Fruit fly (Drosophila melanogaster) whole organism, embryonic: Measurements from ENCODE around the gene Bet3.

Experiments used
- Adf1 ChIP-seq: fragments of 200-800 bp; sonication (Bioruptor generic); IDR thresholded peaks from 2 replicates; pipeline ENCODE4 v1.3.6; 2022; ENCODE audit warnings: missing biosample characterization, missing genetic modification characterization
- Atf-2 ChIP-seq: fragments of 200-800 bp; sonication (Bioruptor generic); optimal IDR thresholded peaks from 2 replicates; lab custom pipeline; 2016; ENCODE audit warnings: missing biosample characterization, missing genetic modification characterization
- B-H2 ChIP-seq: fragments of 200-800 bp; sonication (Bioruptor generic); optimal IDR thresholded peaks from 2 replicates; lab custom pipeline; 2018; ENCODE audit warnings: missing biosample characterization, mild to moderate bottlenecking, missing genetic modification characterization
- Bdp1 ChIP-seq: fragments of 200-800 bp; sonication (Bioruptor generic); optimal IDR thresholded peaks from 3 replicates; lab custom pipeline; 2016; ENCODE audit warnings: missing biosample characterization, missing genetic modification characterization
- Bteb2 ChIP-seq: fragments of 200-800 bp; sonication (Bioruptor generic); optimal IDR thresholded peaks from 2 replicates; lab custom pipeline; 2016; ENCODE audit warnings: missing biosample characterization, missing genetic modification characterization
- CG10543 ChIP-seq: fragments of 200-800 bp; sonication (Bioruptor generic); optimal IDR thresholded peaks from 3 replicates; lab custom pipeline; 2017; ENCODE audit warnings: missing biosample characterization, mild to moderate bottlenecking, missing genetic modification characterization, moderate library complexity
- CG15601 ChIP-seq: fragments of 200-800 bp; sonication (Bioruptor generic); optimal IDR thresholded peaks from 3 replicates; lab custom pipeline; 2019; ENCODE audit warnings: missing biosample characterization, mild to moderate bottlenecking, missing genetic modification characterization, moderate library complexity
- CG18764 ChIP-seq: fragments of 200-800 bp; sonication (Bioruptor generic); optimal IDR thresholded peaks from 3 replicates; lab custom pipeline; 2016; ENCODE audit warnings: missing biosample characterization, missing genetic modification characterization
- CG2202 ChIP-seq: fragments of 200-800 bp; sonication (Bioruptor generic); optimal IDR thresholded peaks from 2 replicates; lab custom pipeline; 2018; ENCODE audit warnings: missing biosample characterization, mild to moderate bottlenecking, missing genetic modification characterization
- CG2678 ChIP-seq: fragments of 200-800 bp; sonication (Bioruptor generic); optimal IDR thresholded peaks from 3 replicates; lab custom pipeline; 2019; ENCODE audit warnings: missing biosample characterization, mild to moderate bottlenecking, missing genetic modification characterization, moderate library complexity
- CG30431 ChIP-seq: fragments of 200-800 bp; sonication (Bioruptor generic); optimal IDR thresholded peaks from 2 replicates; lab custom pipeline; 2017; ENCODE audit warnings: missing biosample characterization, missing genetic modification characterization
- CG31441 ChIP-seq: fragments of 200-800 bp; sonication (Bioruptor generic); IDR thresholded peaks from 2 replicates; pipeline ENCODE4 v1.3.6; 2022; ENCODE audit warnings: missing biosample characterization, missing genetic modification characterization
- CG6272 ChIP-seq: fragments of 200-800 bp; sonication (Bioruptor generic); IDR thresholded peaks from 2 replicates; pipeline ENCODE4 v1.3.6; 2022; ENCODE audit warnings: missing biosample characterization, missing genetic modification characterization
- CG7987 ChIP-seq: fragments of 200-800 bp; sonication (Bioruptor generic); optimal IDR thresholded peaks from 2 replicates; lab custom pipeline; 2018; ENCODE audit warnings: missing biosample characterization, mild to moderate bottlenecking, missing genetic modification characterization, moderate library complexity
- CG9797 ChIP-seq: fragments of 200-800 bp; sonication (Bioruptor generic); optimal IDR thresholded peaks from 3 replicates; lab custom pipeline; 2018; ENCODE audit warnings: missing biosample characterization, mild to moderate bottlenecking, missing genetic modification characterization
- CTCF ChIP-seq: fragments of 200-800 bp; sonication (Bioruptor generic); optimal IDR thresholded peaks from 2 replicates; lab custom pipeline; 2017; ENCODE audit warnings: missing biosample characterization, mild to moderate bottlenecking, missing genetic modification characterization, moderate library complexity
- CoRest ChIP-seq: fragments of 200-800 bp; sonication (Bioruptor generic); optimal IDR thresholded peaks from 3 replicates; lab custom pipeline; 2018; ENCODE audit warnings: missing biosample characterization, mild to moderate bottlenecking, missing genetic modification characterization, moderate library complexity
- Dbx ChIP-seq: fragments of 200-800 bp; sonication (Bioruptor generic); IDR thresholded peaks from 3 replicates; pipeline ENCODE4 v1.3.6; 2022; ENCODE audit warnings: missing biosample characterization, missing genetic modification characterization
- Doc3 ChIP-seq: fragments of 200-800 bp; sonication (Bioruptor generic); IDR thresholded peaks from 3 replicates; pipeline ENCODE4 v1.3.6; 2022; ENCODE audit warnings: missing biosample characterization, missing genetic modification characterization; ENCODE audit not compliant: partially characterized antibody
- E2f1 ChIP-seq: fragments of 200-800 bp; sonication (Bioruptor generic); IDR thresholded peaks from 2 replicates; pipeline ENCODE4 v1.3.6; 2022; ENCODE audit warnings: missing biosample characterization, missing genetic modification characterization
- Ets97D ChIP-seq: fragments of 200-800 bp; sonication (Bioruptor generic); optimal IDR thresholded peaks from 3 replicates; lab custom pipeline; 2016; ENCODE audit warnings: missing biosample characterization, missing genetic modification characterization
- Fer1 ChIP-seq: fragments of 200-800 bp; sonication (Bioruptor generic); optimal IDR thresholded peaks from 2 replicates; lab custom pipeline; 2017; ENCODE audit warnings: missing biosample characterization, mild to moderate bottlenecking, missing genetic modification characterization
- H15 ChIP-seq: fragments of 200-800 bp; sonication (Bioruptor generic); IDR thresholded peaks from 3 replicates; pipeline ENCODE4 v1.3.6; 2022; ENCODE audit warnings: missing biosample characterization, missing genetic modification characterization
- Hey ChIP-seq: fragments of 200-800 bp; sonication (Bioruptor generic); optimal IDR thresholded peaks from 3 replicates; lab custom pipeline; 2018; ENCODE audit warnings: missing biosample characterization, mild to moderate bottlenecking, missing genetic modification characterization
- HmgZ ChIP-seq: fragments of 200-800 bp; sonication (Bioruptor generic); optimal IDR thresholded peaks from 2 replicates; lab custom pipeline; 2018; ENCODE audit warnings: missing biosample characterization, mild to moderate bottlenecking, missing genetic modification characterization
- Hr3 ChIP-seq: fragments of 200-800 bp; sonication (Bioruptor generic); optimal IDR thresholded peaks from 3 replicates; lab custom pipeline; 2016; ENCODE audit warnings: missing biosample characterization, missing genetic modification characterization
- Hr39 ChIP-seq: fragments of >200 bp; optimal IDR thresholded peaks from 2 replicates; lab custom pipeline; 2017
- Mes4 ChIP-seq: fragments of 200-800 bp; sonication (Bioruptor generic); optimal IDR thresholded peaks from 2 replicates; lab custom pipeline; 2016; ENCODE audit warnings: missing biosample characterization, missing genetic modification characterization
- NFAT ChIP-seq: fragments of 200-800 bp; sonication (Bioruptor generic); IDR thresholded peaks from 2 replicates; pipeline ENCODE4 v1.3.6; 2022; ENCODE audit warnings: missing biosample characterization, missing genetic modification characterization
- NK7.1 ChIP-seq: fragments of 200-800 bp; sonication (Bioruptor generic); optimal IDR thresholded peaks from 3 replicates; lab custom pipeline; 2016; ENCODE audit warnings: missing biosample characterization, missing genetic modification characterization
- Neu2 ChIP-seq: fragments of 200-800 bp; sonication (Bioruptor generic); optimal IDR thresholded peaks from 3 replicates; lab custom pipeline; 2016; ENCODE audit warnings: missing biosample characterization, missing genetic modification characterization, borderline replicate concordance
- Nf-YB ChIP-seq: fragments of 200-800 bp; sonication (Bioruptor generic); optimal IDR thresholded peaks from 3 replicates; lab custom pipeline; 2019; ENCODE audit warnings: missing biosample characterization, mild to moderate bottlenecking, missing genetic modification characterization, moderate library complexity
- NfI ChIP-seq: fragments of 200-800 bp; sonication (Bioruptor generic); optimal IDR thresholded peaks from 3 replicates; lab custom pipeline; 2018; ENCODE audit warnings: missing biosample characterization, mild to moderate bottlenecking, missing genetic modification characterization, moderate library complexity
- Rx ChIP-seq: fragments of 200-800 bp; sonication (Bioruptor generic); IDR thresholded peaks from 2 replicates; pipeline ENCODE4 v1.3.6; 2022; ENCODE audit warnings: missing biosample characterization, missing genetic modification characterization
- Sox102F ChIP-seq: fragments of 200-800 bp; sonication (Bioruptor generic); optimal IDR thresholded peaks from 2 replicates; lab custom pipeline; 2018; ENCODE audit warnings: missing biosample characterization, mild to moderate bottlenecking, missing genetic modification characterization, moderate library complexity
- Spps ChIP-seq: fragments of 200-800 bp; sonication (Bioruptor generic); optimal IDR thresholded peaks from 2 replicates; lab custom pipeline; 2018; ENCODE audit warnings: missing biosample characterization, mild to moderate bottlenecking, missing genetic modification characterization
- al ChIP-seq: fragments of 200-800 bp; sonication (Bioruptor generic); IDR thresholded peaks from 2 replicates; pipeline ENCODE4 v1.3.6; 2022; ENCODE audit warnings: missing biosample characterization, missing genetic modification characterization
- bsh ChIP-seq, 2 experiments: fragments of 200-800 bp; sonication (Bioruptor generic); optimal IDR thresholded peaks; 2 replicates each; lab custom pipeline; 2017 to 2018; ENCODE audit warnings: mild to moderate bottlenecking in 2 of 2, missing biosample characterization in 2 of 2, missing genetic modification characterization in 2 of 2, moderate library complexity in 1 of 2
- cas ChIP-seq: fragments of 200-800 bp; sonication (Bioruptor generic); IDR thresholded peaks from 2 replicates; pipeline ENCODE4 v1.3.6; 2022; ENCODE audit warnings: missing biosample characterization, missing genetic modification characterization
- caup ChIP-seq: fragments of 200-800 bp; sonication (Bioruptor generic); optimal IDR thresholded peaks from 3 replicates; lab custom pipeline; 2017; ENCODE audit warnings: missing biosample characterization, mild to moderate bottlenecking, missing genetic modification characterization, moderate library complexity; ENCODE audit not compliant: severe bottlenecking
- corto ChIP-seq: fragments of 200-800 bp; sonication (Bioruptor generic); optimal IDR thresholded peaks from 2 replicates; lab custom pipeline; 2016; ENCODE audit warnings: missing biosample characterization, mild to moderate bottlenecking, missing genetic modification characterization, moderate library complexity
- dan ChIP-seq: fragments of 200-800 bp; sonication (Bioruptor generic); IDR thresholded peaks from 2 replicates; pipeline ENCODE4 v1.3.6; 2022; ENCODE audit warnings: missing biosample characterization, missing genetic modification characterization
- dysf ChIP-seq: fragments of 200-800 bp; sonication (Bioruptor generic); IDR thresholded peaks from 3 replicates; pipeline ENCODE4 v1.3.6; 2022; ENCODE audit warnings: missing biosample characterization, missing genetic modification characterization
- exex ChIP-seq: fragments of 200-800 bp; sonication (Bioruptor generic); optimal IDR thresholded peaks from 4 replicates; lab custom pipeline; 2018; ENCODE audit warnings: missing biosample characterization, mild to moderate bottlenecking, missing genetic modification characterization, moderate library complexity
- grau ChIP-seq: fragments of 200-800 bp; optimal IDR thresholded peaks from 3 replicates; lab custom pipeline; 2019; ENCODE audit warnings: missing biosample characterization, mild to moderate bottlenecking, missing genetic modification characterization, moderate library complexity
- gt ChIP-seq: fragments of 200-800 bp; sonication (Bioruptor generic); IDR thresholded peaks from 2 replicates; pipeline ENCODE4 v1.3.6; 2022; ENCODE audit warnings: missing biosample characterization, missing genetic modification characterization
- insv ChIP-seq, 2 experiments: fragments of 200-800 bp; sonication (Bioruptor generic); optimal IDR thresholded peaks; 3 replicates each; lab custom pipeline; 2016 to 2018; ENCODE audit warnings: missing biosample characterization in 2 of 2, missing genetic modification characterization in 2 of 2
- schlank ChIP-seq: fragments of 200-800 bp; sonication (Bioruptor generic); optimal IDR thresholded peaks from 2 replicates; lab custom pipeline; 2018; ENCODE audit warnings: missing biosample characterization, mild to moderate bottlenecking, missing genetic modification characterization
- sqz ChIP-seq: fragments of 200-800 bp; sonication (Bioruptor generic); optimal IDR thresholded peaks from 3 replicates; lab custom pipeline; 2018; ENCODE audit warnings: missing biosample characterization, mild to moderate bottlenecking, missing genetic modification characterization
- stc ChIP-seq: fragments of 200-800 bp; sonication (Bioruptor generic); IDR thresholded peaks from 2 replicates; pipeline ENCODE4 v1.3.6; 2022; ENCODE audit warnings: missing biosample characterization, missing genetic modification characterization
- tio ChIP-seq: fragments of 200-800 bp; sonication (Bioruptor generic); optimal IDR thresholded peaks from 2 replicates; lab custom pipeline; 2017; ENCODE audit warnings: missing biosample characterization, missing genetic modification characterization, inconsistent platforms

The Bet3 gene

dm6 chr3L:9435831-9436230 lies 6.2 kb downstream of the Bet3 start (continued):
- TF ChIP-seq Adf1 (GFP tag; lab: Robert Waterston, UW): no peak
- no peak for TF ChIP-seq NK7.1 (GFP tag; lab: Kevin White, UChicago)
- TF ChIP-seq HmgZ (tag; lab: Kevin White, UChicago): peak; percentile 13
- peak; percentile 57 for TF ChIP-seq Hey (tag; lab: Kevin White, UChicago)
- TF ChIP-seq CG10543 (GFP tag; lab: Kevin White, UChicago): peak; percentile 17
- no peak for TF ChIP-seq CG18764 (GFP tag; lab: Kevin White, UChicago)
- no peak for TF ChIP-seq Fer1 (GFP tag; lab: Kevin White, UChicago)
- TF ChIP-seq insv (GFP tag; optimal IDR thresholded peaks at IDR 0.05; lab: Kevin White, UChicago): no peak

DNA sequence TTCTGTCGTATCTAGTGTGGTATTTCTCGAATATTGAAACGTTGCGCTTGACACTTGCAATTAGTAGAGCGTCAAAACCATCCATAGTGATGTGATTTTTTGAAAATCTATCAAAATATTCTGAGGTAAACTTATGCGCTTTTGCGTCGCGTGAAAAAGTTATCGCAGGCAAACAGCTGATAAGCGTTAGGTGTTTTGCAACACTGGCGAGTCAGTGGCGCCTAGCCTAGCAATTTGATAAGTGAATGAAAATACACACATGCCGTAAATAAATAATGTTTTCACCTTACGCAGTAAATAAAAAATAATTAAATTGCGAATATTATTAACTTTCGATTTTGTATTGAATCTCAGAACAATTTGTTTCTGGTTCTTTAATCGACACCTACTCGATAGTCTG lies 6.8 kb downstream of the Bet3 start, which contains the start of gene CG42526:
Gene CG42526 (minus strand): TSS at position 85 of the 400 bp plus-strand sequence.
- no peak for TF ChIP-seq CG31441
- no peak for TF ChIP-seq CG2678 (tag; lab: Kevin White, UChicago)
- peak; percentile 27 for TF ChIP-seq Mes4
- TF ChIP-seq sqz (GFP tag; lab: Kevin White, UChicago): no peak
- peak; percentile 39 for TF ChIP-seq caup (GFP tag; lab: Kevin White, UChicago)
- TF ChIP-seq NfI (GFP tag; lab: Kevin White, UChicago): peak; percentile 31
- no peak for TF ChIP-seq CG15601 (tag; lab: Kevin White, UChicago)
- TF ChIP-seq CTCF (GFP tag; lab: Kevin White, UChicago): peak; percentile 59
- peak; percentile 24 for TF ChIP-seq Bdp1 (GFP tag; lab: Kevin White, UChicago)
- TF ChIP-seq CG7987 (GFP tag; lab: Kevin White, UChicago): no peak
- peak; percentile 61 for TF ChIP-seq Doc3 (GFP tag; lab: Robert Waterston, UW)
- TF ChIP-seq bsh (GFP tag; optimal IDR thresholded peaks at IDR 0.05; lab: Kevin White, UChicago): peak in 1 of 2 experiments; percentile 28
- TF ChIP-seq dan (GFP tag; lab: Robert Waterston, UW): no peak
- TF ChIP-seq CoRest (tag; lab: Kevin White, UChicago): peak; percentile 35
- TF ChIP-seq exex (tag; lab: Kevin White, UChicago): no peak
- TF ChIP-seq dysf (GFP tag; lab: Robert Waterston, UW): no peak
- TF ChIP-seq H15: no peak
- peak; percentile 30 for TF ChIP-seq Sox102F
- TF ChIP-seq Spps: no peak
- TF ChIP-seq Hr3: no peak
- no peak for TF ChIP-seq gt (GFP tag; lab: Robert Waterston, UW)
- no peak for TF ChIP-seq schlank (tag; lab: Kevin White, UChicago)
- peak; percentile 34 for TF ChIP-seq Ets97D
- TF ChIP-seq Bteb2 (GFP tag; lab: Kevin White, UChicago): no peak
- TF ChIP-seq corto (GFP tag; lab: Kevin White, UChicago): no peak
- TF ChIP-seq tio (GFP tag; lab: Kevin White, UChicago): no peak
- TF ChIP-seq Atf-2 (GFP tag; lab: Kevin White, UChicago): peak; percentile 22
- no peak for TF ChIP-seq stc (GFP tag; lab: Robert Waterston, UW)
- no peak for TF ChIP-seq CG2202 (tag; lab: Kevin White, UChicago)
- TF ChIP-seq grau (tag; lab: Kevin White, UChicago): peak; percentile 53
- TF ChIP-seq CG30431 (GFP tag; lab: Kevin White, UChicago): no peak
- peak; percentile 22; the same call in 1 of the 2 replicates for TF ChIP-seq NFAT (GFP tag; lab: Robert Waterston, UW)
- no peak for TF ChIP-seq Rx (GFP tag; lab: Robert Waterston, UW)
- TF ChIP-seq CG6272 (GFP tag; lab: Robert Waterston, UW): no peak
- TF ChIP-seq B-H2: peak; percentile 19
- no peak for TF ChIP-seq cas (GFP tag; lab: Robert Waterston, UW)
- TF ChIP-seq Hr39 (lab: Kevin White, UChicago): no peak
- TF ChIP-seq Neu2 (GFP tag; lab: Kevin White, UChicago): no peak
- peak; percentile 39; the same call in 1 of the 3 replicates for TF ChIP-seq Dbx (GFP tag; lab: Robert Waterston, UW)
- TF ChIP-seq al (GFP tag; lab: Robert Waterston, UW): no peak
- no peak for TF ChIP-seq insv (GFP tag; optimal IDR thresholded peaks at IDR 0.05; lab: Kevin White, UChicago)
- TF ChIP-seq E2f1 (GFP tag; lab: Robert Waterston, UW): no peak
- peak; percentile 18 for TF ChIP-seq CG9797
- TF ChIP-seq Nf-YB: no peak
